Worm (Caenorhabditis elegans): ENCODE data around the gene W08G11.3.

ce11 chrV:16356798-16357197 lies 10.7 kb upstream of the W08G11.3 start:
- TF ChIP-seq ceh-82 (tag; optimal IDR thresholded peaks at IDR 0.05) = no peak
- TF ChIP-seq R02D3.7 (tag; optimal IDR thresholded peaks at IDR 0.05) = no peak
- no peak for TF ChIP-seq lin-39 (tag; optimal IDR thresholded peaks at IDR 0.05)
- no peak for TF ChIP-seq tbx-2 (tag; optimal IDR thresholded peaks at IDR 0.05)
- TF ChIP-seq nhr-25 (tag; optimal IDR thresholded peaks at IDR 0.05) = no peak
- no peak for TF ChIP-seq pha-4 (tag; optimal IDR thresholded peaks at IDR 0.05)
- TF ChIP-seq nhr-11 (tag; optimal IDR thresholded peaks at IDR 0.05) = no peak
- no peak for TF ChIP-seq elt-1 (tag; optimal IDR thresholded peaks at IDR 0.05)
- no peak for TF ChIP-seq aly-2 (tag; optimal IDR thresholded peaks at IDR 0.05)
- TF ChIP-seq egl-27 (tag; optimal IDR thresholded peaks at IDR 0.05) = no peak
- no peak for TF ChIP-seq lsy-12 (tag; optimal IDR thresholded peaks at IDR 0.05)
- no peak for TF ChIP-seq nhr-77 (tag; optimal IDR thresholded peaks at IDR 0.05)
- TF ChIP-seq unc-39 (tag; optimal IDR thresholded peaks at IDR 0.05) = no peak
- TF ChIP-seq zag-1 (tag; optimal IDR thresholded peaks at IDR 0.05) = no peak

Data from whole organism, L3 larva.